Worm (Caenorhabditis elegans) whole organism, late embryonic: ENCODE results near the gene F38B6.2.

Experiments
- C08G9.2 ChIP-seq: sonication (generic microtip); optimal IDR thresholded peaks from 2 replicates; lab custom pipeline; 2016; ENCODE audit warnings: mild to moderate bottlenecking, missing genetic modification characterization, moderate library complexity, missing compliant biosample characterization
- K02D7.2 ChIP-seq: sonication (generic microtip); optimal IDR thresholded peaks from 2 replicates; lab custom pipeline; 2017; ENCODE audit warnings: mild to moderate bottlenecking, missing genetic modification characterization, missing compliant biosample characterization
- K09A11.1 ChIP-seq: sonication (generic microtip); optimal IDR thresholded peaks from 2 replicates; lab custom pipeline; 2017; ENCODE audit warnings: antibody characterized with exemption, mild to moderate bottlenecking, missing genetic modification characterization, missing compliant biosample characterization; ENCODE audit not compliant: insufficient read depth
- T23F11.4 ChIP-seq: fragments of 200-800 bp; sonication (Bioruptor generic); optimal IDR thresholded peaks from 2 replicates; lab custom pipeline; 2018; ENCODE audit warnings: mild to moderate bottlenecking, missing genetic modification characterization, missing compliant biosample characterization
- Y22D7AL.16 ChIP-seq: sonication (generic microtip); optimal IDR thresholded peaks from 2 replicates; lab custom pipeline; 2016; ENCODE audit warnings: missing genetic modification characterization, missing compliant biosample characterization
- ahr-1 ChIP-seq: sonication (generic microtip); optimal IDR thresholded peaks from 2 replicates; lab custom pipeline; 2016; ENCODE audit warnings: missing genetic modification characterization, missing compliant biosample characterization
- ama-1 ChIP-seq: fragments of 150-350 bp; optimal IDR thresholded peaks from 2 replicates; lab custom pipeline; 2014
- ceh-18 ChIP-seq: sonication (generic microtip); optimal IDR thresholded peaks from 2 replicates; lab custom pipeline; 2016; ENCODE audit warnings: missing genetic modification characterization, missing compliant biosample characterization
- ceh-19 ChIP-seq: fragments of 200-800 bp; sonication (Bioruptor generic); optimal IDR thresholded peaks from 2 replicates; lab custom pipeline; 2018; ENCODE audit warnings: mild to moderate bottlenecking, missing genetic modification characterization, missing compliant biosample characterization
- ceh-2 ChIP-seq: sonication (generic microtip); optimal IDR thresholded peaks from 2 replicates; lab custom pipeline; 2016; ENCODE audit warnings: missing genotype, missing genetic modification characterization, missing compliant biosample characterization
- ceh-22 ChIP-seq: sonication (generic microtip); optimal IDR thresholded peaks from 2 replicates; lab custom pipeline; 2017; ENCODE audit warnings: missing biosample characterization, missing genetic modification characterization
- ceh-30 ChIP-seq: fragments of 150-350 bp; optimal IDR thresholded peaks from 2 replicates; lab custom pipeline; 2014; ENCODE audit warnings: missing biosample characterization, missing genetic modification characterization
- ceh-34 ChIP-seq: sonication (generic microtip); optimal IDR thresholded peaks from 2 replicates; lab custom pipeline; 2016; ENCODE audit warnings: mild to moderate bottlenecking, missing genetic modification characterization, missing compliant biosample characterization
- ceh-45 ChIP-seq: fragments of 200-800 bp; sonication (Bioruptor generic); IDR thresholded peaks from 2 replicates; pipeline ENCODE4 v1.3.6; 2022; ENCODE audit warnings: missing genetic modification reagents, missing genetic modification characterization, missing compliant biosample characterization
- ceh-48 ChIP-seq: sonication (generic microtip); optimal IDR thresholded peaks from 2 replicates; lab custom pipeline; 2016; ENCODE audit warnings: missing genetic modification characterization, inconsistent platforms, missing compliant biosample characterization
- che-1 ChIP-seq: sonication (generic microtip); optimal IDR thresholded peaks from 2 replicates; lab custom pipeline; 2016; ENCODE audit warnings: mild to moderate bottlenecking, missing genetic modification characterization, missing compliant biosample characterization
- dve-1 ChIP-seq: sonication (generic microtip); optimal IDR thresholded peaks from 2 replicates; lab custom pipeline; 2017; ENCODE audit warnings: antibody characterized with exemption, mild to moderate bottlenecking, missing genetic modification characterization, missing compliant biosample characterization
- elt-2 ChIP-seq: sonication (generic microtip); optimal IDR thresholded peaks from 2 replicates; lab custom pipeline; 2016; ENCODE audit warnings: missing genetic modification reagents, missing genetic modification characterization, missing compliant biosample characterization
- elt-4 ChIP-seq: sonication (generic microtip); optimal IDR thresholded peaks from 2 replicates; lab custom pipeline; 2016; ENCODE audit warnings: missing genetic modification characterization, missing compliant biosample characterization
- eyg-1 ChIP-seq: sonication (generic microtip); optimal IDR thresholded peaks from 2 replicates; lab custom pipeline; 2016; ENCODE audit warnings: missing genotype, missing genetic modification characterization, missing compliant biosample characterization
- fax-1 ChIP-seq: sonication (generic microtip); optimal IDR thresholded peaks from 2 replicates; lab custom pipeline; 2016; ENCODE audit warnings: missing genotype, missing genetic modification characterization, missing compliant biosample characterization
- fkh-10 ChIP-seq: fragments of 150-350 bp; optimal IDR thresholded peaks from 2 replicates; lab custom pipeline; 2014; ENCODE audit warnings: missing biosample characterization, missing genetic modification reagents, missing genetic modification characterization
- fkh-6 ChIP-seq: sonication (generic microtip); optimal IDR thresholded peaks from 2 replicates; lab custom pipeline; 2016; ENCODE audit warnings: missing genetic modification characterization, missing compliant biosample characterization
- gmeb-2 ChIP-seq: sonication (generic microtip); optimal IDR thresholded peaks from 2 replicates; lab custom pipeline; 2016; ENCODE audit warnings: missing genetic modification characterization, inconsistent platforms, missing compliant biosample characterization
- hlh-13 ChIP-seq: fragments of 200-800 bp; sonication (Bioruptor generic); optimal IDR thresholded peaks from 2 replicates; lab custom pipeline; 2018; ENCODE audit warnings: mild to moderate bottlenecking, missing genetic modification characterization, missing compliant biosample characterization
- hlh-30 ChIP-seq: sonication (generic microtip); optimal IDR thresholded peaks from 2 replicates; lab custom pipeline; 2017; ENCODE audit warnings: antibody characterized with exemption, missing genetic modification characterization, missing compliant biosample characterization; ENCODE audit not compliant: insufficient read depth
- hlh-6 ChIP-seq: sonication (generic microtip); optimal IDR thresholded peaks from 2 replicates; lab custom pipeline; 2016; ENCODE audit warnings: missing genotype, missing genetic modification characterization, missing compliant biosample characterization
- lim-6 ChIP-seq: sonication (generic microtip); optimal IDR thresholded peaks from 2 replicates; lab custom pipeline; 2016; ENCODE audit warnings: missing genetic modification characterization, missing compliant biosample characterization
- lin-11 ChIP-seq: fragments of 200-800 bp; sonication (Bioruptor generic); optimal IDR thresholded peaks from 2 replicates; lab custom pipeline; 2018; ENCODE audit warnings: mild to moderate bottlenecking, missing genetic modification characterization, missing compliant biosample characterization
- madf-2 ChIP-seq: sonication (generic microtip); optimal IDR thresholded peaks from 2 replicates; lab custom pipeline; 2017; ENCODE audit warnings: missing genetic modification characterization, missing compliant biosample characterization
- mec-3 ChIP-seq: sonication (generic microtip); optimal IDR thresholded peaks from 2 replicates; lab custom pipeline; 2016; ENCODE audit warnings: borderline replicate concordance, missing genetic modification characterization, missing compliant biosample characterization
- nfya-1 ChIP-seq: sonication (generic microtip); optimal IDR thresholded peaks from 2 replicates; lab custom pipeline; 2017; ENCODE audit warnings: missing genetic modification characterization, mild to moderate bottlenecking, missing compliant biosample characterization, antibody characterized with exemption, moderate library complexity
- nhr-232 ChIP-seq: sonication (generic microtip); optimal IDR thresholded peaks from 2 replicates; lab custom pipeline; 2016; ENCODE audit warnings: missing genetic modification characterization, missing compliant biosample characterization
- npax-4 ChIP-seq: sonication (generic microtip); optimal IDR thresholded peaks from 2 replicates; lab custom pipeline; 2016; ENCODE audit warnings: missing genetic modification characterization, missing compliant biosample characterization
- pag-3 ChIP-seq: sonication (generic microtip); optimal IDR thresholded peaks from 2 replicates; lab custom pipeline; 2016; ENCODE audit warnings: missing compliant biosample characterization, missing genetic modification characterization, borderline replicate concordance
- pat-9 ChIP-seq: fragments of 200-800 bp; sonication (Bioruptor generic); optimal IDR thresholded peaks from 2 replicates; lab custom pipeline; 2018; ENCODE audit warnings: mild to moderate bottlenecking, missing genetic modification characterization, moderate library complexity, missing compliant biosample characterization
- pax-1 ChIP-seq: fragments of 150-350 bp; optimal IDR thresholded peaks from 2 replicates; lab custom pipeline; 2014; ENCODE audit warnings: missing biosample characterization, missing genetic modification characterization
- pha-4 ChIP-seq: fragments of 150-350 bp; optimal IDR thresholded peaks from 2 replicates; lab custom pipeline; 2018; ENCODE audit warnings: missing biosample characterization, missing genetic modification reagents, missing genetic modification characterization
- pqm-1 ChIP-seq: sonication (generic microtip); optimal IDR thresholded peaks from 2 replicates; lab custom pipeline; 2016; ENCODE audit warnings: missing genetic modification characterization, missing compliant biosample characterization
- ref-2 ChIP-seq: sonication (generic microtip); optimal IDR thresholded peaks from 2 replicates; lab custom pipeline; 2016; ENCODE audit warnings: missing genetic modification characterization, missing compliant biosample characterization
- rnt-1 ChIP-seq: sonication (generic microtip); optimal IDR thresholded peaks from 2 replicates; lab custom pipeline; 2016; ENCODE audit warnings: missing genetic modification characterization, missing compliant biosample characterization
- sox-2 ChIP-seq: fragments of 200-800 bp; sonication (Bioruptor generic); IDR thresholded peaks from 2 replicates; pipeline ENCODE4 v1.3.6; 2022; ENCODE audit warnings: missing genetic modification reagents, missing genetic modification characterization, missing compliant biosample characterization
- syd-9 ChIP-seq: sonication (generic microtip); optimal IDR thresholded peaks from 2 replicates; lab custom pipeline; 2016; ENCODE audit warnings: mild to moderate bottlenecking, missing genetic modification characterization, moderate library complexity, missing compliant biosample characterization
- tbx-2 ChIP-seq: sonication (generic microtip); optimal IDR thresholded peaks from 2 replicates; lab custom pipeline; 2016; ENCODE audit warnings: missing genetic modification characterization, missing compliant biosample characterization
- tbx-7 ChIP-seq: sonication (generic microtip); optimal IDR thresholded peaks from 2 replicates; lab custom pipeline; 2016; ENCODE audit warnings: missing genotype, missing genetic modification characterization, missing compliant biosample characterization
- ttx-3 ChIP-seq: sonication (generic microtip); optimal IDR thresholded peaks from 2 replicates; lab custom pipeline; 2016; ENCODE audit warnings: missing genetic modification reagents, missing genetic modification characterization, missing compliant biosample characterization
- unc-3 ChIP-seq, 2 experiments: fragments of 200-800 bp in 1 of 2; sonication (Bioruptor generic) in 1 of 2; sonication (generic microtip) in 1 of 2; conservative IDR thresholded peaks in 1 of 2; optimal IDR thresholded peaks in 1 of 2; 2 replicates each; pipeline versions ENCODE4 v1.3.6 to Lab custom; 2016 to 2022; ENCODE audit warnings: missing compliant biosample characterization in 2 of 2, missing genetic modification characterization in 2 of 2, missing genetic modification reagents in 1 of 2
- unc-42 ChIP-seq: sonication (generic microtip); optimal IDR thresholded peaks from 2 replicates; lab custom pipeline; 2016; ENCODE audit warnings: missing genotype, missing genetic modification characterization, missing compliant biosample characterization
- unc-55 ChIP-seq: sonication (generic microtip); optimal IDR thresholded peaks from 2 replicates; lab custom pipeline; 2017; ENCODE audit warnings: missing biosample characterization, missing genetic modification reagents, missing genetic modification characterization
- unc-86 ChIP-seq: sonication (generic microtip); optimal IDR thresholded peaks from 2 replicates; lab custom pipeline; 2016; ENCODE audit warnings: missing genetic modification characterization, missing compliant biosample characterization
- zip-5 ChIP-seq: sonication (generic microtip); optimal IDR thresholded peaks from 2 replicates; lab custom pipeline; 2016; ENCODE audit warnings: missing genetic modification characterization, missing compliant biosample characterization
- ztf-16 ChIP-seq: sonication (generic microtip); optimal IDR thresholded peaks from 2 replicates; lab custom pipeline; 2017; ENCODE audit warnings: missing genetic modification characterization, missing compliant biosample characterization

Gene F38B6.2

DNA sequence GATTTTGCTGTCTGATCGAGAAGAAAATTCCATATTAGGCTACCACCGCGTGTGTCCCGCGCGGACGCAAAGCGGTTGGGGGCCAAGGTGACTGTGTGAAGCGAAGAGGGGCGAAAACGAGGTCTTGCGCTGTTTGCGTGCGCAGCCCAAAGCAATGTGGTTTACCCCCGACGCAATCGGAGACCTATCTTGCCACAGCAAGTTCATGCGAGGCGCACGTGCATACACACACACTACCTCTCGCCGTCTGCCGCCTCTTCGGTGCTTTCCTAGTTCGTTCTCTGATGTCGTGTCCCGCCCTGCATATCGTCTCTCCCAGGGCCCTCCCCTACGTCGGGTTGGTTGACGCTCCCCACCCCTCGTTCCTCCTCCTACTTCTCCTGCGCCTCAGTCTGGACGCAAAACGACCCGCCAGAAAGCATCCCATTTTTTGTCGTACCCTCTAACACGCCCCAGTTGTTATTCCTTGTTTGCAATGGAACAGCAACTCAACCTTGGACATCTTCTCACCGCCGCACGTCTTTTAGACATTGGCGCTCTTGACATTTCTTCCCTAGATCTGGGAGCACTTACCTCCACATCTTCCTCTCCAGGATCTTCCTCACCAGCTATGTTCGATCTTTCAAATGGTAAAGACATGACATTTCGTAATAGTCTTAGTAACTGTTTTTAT lies 43.8 kb downstream of the F38B6.2 start, which contains the start of gene mdl-1:
mdl-1 (plus strand) TSS at position 341 of the 673 bp plus-strand sequence.
- TF ChIP-seq elt-4 (tag; lab: Kevin White, UChicago) (no peak), hlh-30 (tag; lab: Kevin White, UChicago) (peak; percentile 89), npax-4 (tag; lab: Kevin White, UChicago) (no peak), pag-3 (tag; lab: Kevin White, UChicago) (no peak), nfya-1 (peak; percentile 78), pqm-1 (tag; lab: Kevin White, UChicago) (no peak), ceh-2 (tag; lab: Kevin White, UChicago) (peak; percentile 32), ceh-30 (tag; lab: Kevin White, UChicago) (no peak), lim-6 (no peak), unc-42 (tag; lab: Kevin White, UChicago) (peak; percentile 48), eyg-1 (tag; lab: Kevin White, UChicago) (peak; percentile 69), elt-2 (peak; percentile 74), gmeb-2 (tag; lab: Kevin White, UChicago) (no peak), hlh-13 (GFP tag; lab: Kevin White, UChicago) (no peak), dve-1 (tag; lab: Kevin White, UChicago) (peak; percentile 86), ceh-45 (GFP tag; lab: Robert Waterston, UW) (no peak; the same call in 1 of the 2 replicates), pax-1 (tag; lab: Kevin White, UChicago) (peak; percentile 3), ttx-3 (tag; lab: Kevin White, UChicago) (no peak), ceh-48 (tag; lab: Kevin White, UChicago) (no peak), pat-9 (tag; lab: Kevin White, UChicago) (peak; percentile 56), tbx-2 (tag; lab: Kevin White, UChicago) (peak; percentile 88), K02D7.2 (tag; lab: Kevin White, UChicago) (no peak), unc-3 (GFP tag; conservative IDR thresholded peaks at IDR 0.05; lab: Robert Waterston, UW) (no peak), unc-3 (tag; optimal IDR thresholded peaks at IDR 0.05; lab: Kevin White, UChicago) (peak; percentile 39), madf-2 (tag; lab: Kevin White, UChicago) (no peak), C08G9.2 (tag; lab: Kevin White, UChicago) (peak; percentile 33), K09A11.1 (peak; percentile 45), lin-11 (tag; lab: Kevin White, UChicago) (peak; percentile 21), Y22D7AL.16 (tag; lab: Kevin White, UChicago) (no peak), syd-9 (tag; lab: Kevin White, UChicago) (peak; percentile 58), mec-3 (tag; lab: Kevin White, UChicago) (no peak), ref-2 (tag; lab: Kevin White, UChicago) (peak; percentile 82), T23F11.4 (GFP tag; lab: Kevin White, UChicago) (peak; percentile 85), ceh-18 (tag; lab: Kevin White, UChicago) (peak; percentile 88), nhr-232 (tag; lab: Kevin White, UChicago) (no peak), hlh-6 (tag; lab: Kevin White, UChicago) (no peak), fax-1 (no peak), ahr-1 (tag; lab: Kevin White, UChicago) (peak; percentile 6), ztf-16 (tag; lab: Kevin White, UChicago) (peak; percentile 2), tbx-7 (tag; lab: Kevin White, UChicago) (no peak), sox-2 (no peak), rnt-1 (peak; percentile 97), ceh-34 (tag; lab: Kevin White, UChicago) (peak; percentile 96), fkh-6 (tag; lab: Kevin White, UChicago) (no peak), fkh-10 (no peak), ceh-22 (tag; lab: Kevin White, UChicago) (no peak), che-1 (tag; lab: Kevin White, UChicago) (no peak), unc-86 (no peak), unc-55 (GFP tag; lab: Kevin White, UChicago) (peak; percentile 81), pha-4 (tag; lab: Kevin White, UChicago) (no peak), zip-5 (no peak), ama-1 (lab: Kevin White, UChicago) (no peak), ceh-19 (GFP tag; lab: Kevin White, UChicago) (peak; percentile 87)
